Fruit fly (Drosophila melanogaster): ENCODE results near the gene ko.

Gene ko

DNA sequence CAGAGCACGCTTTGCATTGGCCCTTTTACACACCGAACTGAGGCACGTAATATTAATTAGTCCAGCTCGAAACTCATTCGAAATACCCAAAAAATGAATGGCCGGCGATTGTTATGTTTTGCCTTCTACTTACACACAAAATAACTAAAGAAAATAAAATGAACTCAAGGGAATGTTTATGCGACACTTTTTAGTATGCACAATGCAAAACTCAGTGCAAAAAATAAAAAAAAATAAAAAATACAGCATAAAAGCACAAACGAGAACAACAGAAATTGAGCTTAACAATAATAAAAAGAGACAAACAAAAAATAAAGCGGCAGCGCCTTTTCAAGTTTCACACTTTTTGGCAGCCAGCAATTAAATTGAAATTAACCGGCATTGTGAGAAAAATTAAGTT is 33.6 kb downstream of the ko start:
- TF ChIP-seq woc (GFP tag; optimal IDR thresholded peaks at IDR 0.05) (no peak), dl (GFP tag; optimal IDR thresholded peaks at IDR 0.05; ENCODE audit: insufficient read depth in 1 of 2, partially characterized antibody in 2 of 2) (no peak), OdsH (GFP tag; optimal IDR thresholded peaks at IDR 0.05) (no peak), dmrt93B (GFP tag; optimal IDR thresholded peaks at IDR 0.05) (no peak), fru (GFP tag; optimal IDR thresholded peaks at IDR 0.05) (no peak), dsf (GFP tag; optimal IDR thresholded peaks at IDR 0.05; ENCODE audit: borderline replicate concordance) (no peak), Jra (GFP tag; optimal IDR thresholded peaks at IDR 0.05) (no peak), GATAd (GFP tag; optimal IDR thresholded peaks at IDR 0.05) (no peak), Myc (optimal IDR thresholded peaks at IDR 0.05) (no peak), foxo (GFP tag; optimal IDR thresholded peaks at IDR 0.05) (no peak), Vsx2 (GFP tag; optimal IDR thresholded peaks at IDR 0.05; ENCODE audit: partially characterized antibody) (no peak), jim (GFP tag; optimal IDR thresholded peaks at IDR 0.05) (no peak), rgr (GFP tag; optimal IDR thresholded peaks at IDR 0.05) (no peak), brk (GFP tag; optimal IDR thresholded peaks at IDR 0.05) (no peak)

DNA sequence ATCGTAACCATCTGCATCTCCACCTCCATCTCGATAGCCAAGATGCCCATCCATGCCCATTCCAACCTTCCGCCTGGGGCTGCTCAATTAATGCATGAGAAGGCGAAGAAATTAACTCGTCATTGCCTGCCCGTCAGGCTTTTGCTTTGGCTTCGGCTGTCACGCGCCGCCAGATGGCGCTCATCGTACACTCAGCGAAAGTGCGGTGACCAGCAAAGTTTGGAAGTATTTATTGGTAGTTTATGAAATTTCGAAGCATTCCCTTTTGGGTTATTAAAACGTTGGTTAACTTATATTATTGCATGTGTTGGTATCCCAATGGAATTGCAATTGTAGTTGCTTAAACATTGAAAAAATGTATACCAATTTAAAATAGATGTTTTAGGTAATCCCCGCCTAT is 40.7 kb downstream of the ko start:
- TF ChIP-seq Abd-B (GFP tag; optimal IDR thresholded peaks at IDR 0.05): no peak
- TF ChIP-seq Vsx2 (GFP tag; optimal IDR thresholded peaks at IDR 0.05; ENCODE audit: partially characterized antibody): no peak
- TF ChIP-seq Jra (GFP tag; optimal IDR thresholded peaks at IDR 0.05): no peak
- TF ChIP-seq Dfd (GFP tag; optimal IDR thresholded peaks at IDR 0.05): no peak
- no peak for TF ChIP-seq sv (GFP tag; optimal IDR thresholded peaks at IDR 0.05)
- TF ChIP-seq Mio (GFP tag; optimal IDR thresholded peaks at IDR 0.05): no peak
- no peak for TF ChIP-seq fru (GFP tag; optimal IDR thresholded peaks at IDR 0.05)
- TF ChIP-seq h (GFP tag; optimal IDR thresholded peaks at IDR 0.05): no peak
- TF ChIP-seq foxo (GFP tag; optimal IDR thresholded peaks at IDR 0.05): no peak
- no peak for TF ChIP-seq dmrt93B (GFP tag; optimal IDR thresholded peaks at IDR 0.05)
- no peak for TF ChIP-seq Dif (GFP tag; optimal IDR thresholded peaks at IDR 0.05; ENCODE audit: partially characterized antibody)

DNA sequence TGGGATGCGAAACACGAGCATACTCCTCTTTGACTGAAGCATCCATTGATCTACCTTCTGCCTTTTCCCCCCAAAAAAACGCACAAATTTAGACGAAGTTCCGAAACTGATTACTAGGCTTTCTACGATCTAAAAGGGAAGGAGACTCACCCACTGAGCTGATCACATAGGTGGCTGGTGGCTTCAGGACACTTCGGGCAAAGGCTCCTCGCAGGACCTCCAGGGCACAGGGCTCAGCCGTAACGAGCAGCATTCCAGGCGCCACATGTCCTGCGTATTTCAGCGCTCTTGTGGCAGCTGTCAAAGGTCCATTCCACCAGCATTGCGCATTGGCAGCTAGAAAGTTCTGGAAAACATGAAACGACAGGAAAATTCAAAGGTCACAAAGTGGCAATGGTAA is 42.1 kb downstream of the ko start, which contains the start of gene CG33285:
Gene CG33285 (minus strand): TSS at position 101 of the 400 bp plus-strand sequence.
- TF ChIP-seq rgr (GFP tag; optimal IDR thresholded peaks at IDR 0.05) (no peak), Myc (optimal IDR thresholded peaks at IDR 0.05) (no peak), Dif (GFP tag; optimal IDR thresholded peaks at IDR 0.05; ENCODE audit: partially characterized antibody) (no peak), psq (GFP tag; optimal IDR thresholded peaks at IDR 0.05) (no peak)

DNA sequence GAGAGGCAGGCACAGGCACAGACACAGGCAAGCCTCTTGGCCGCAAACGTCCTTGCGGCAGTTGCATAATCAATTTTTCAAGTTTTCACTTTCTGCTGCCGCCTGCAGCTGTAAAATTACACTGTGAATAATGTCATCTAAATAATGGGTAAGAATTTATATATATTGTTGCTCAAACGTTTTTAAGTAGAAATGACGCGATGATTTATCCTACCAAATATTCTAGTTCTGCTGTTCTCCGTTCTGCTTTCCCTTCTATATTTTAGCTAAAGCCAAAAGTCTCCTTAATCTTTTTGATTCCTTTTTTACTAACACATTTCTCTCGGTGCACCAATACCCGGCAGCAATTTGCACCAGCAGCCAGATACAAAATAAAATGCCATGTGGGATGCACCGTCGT is 50.5 kb downstream of the ko start:
- TF ChIP-seq GATAd (GFP tag; optimal IDR thresholded peaks at IDR 0.05): no peak
- peak; percentile 18 for TF ChIP-seq fru (GFP tag; optimal IDR thresholded peaks at IDR 0.05)
- TF ChIP-seq usp (GFP tag; optimal IDR thresholded peaks at IDR 0.05): no peak

DNA sequence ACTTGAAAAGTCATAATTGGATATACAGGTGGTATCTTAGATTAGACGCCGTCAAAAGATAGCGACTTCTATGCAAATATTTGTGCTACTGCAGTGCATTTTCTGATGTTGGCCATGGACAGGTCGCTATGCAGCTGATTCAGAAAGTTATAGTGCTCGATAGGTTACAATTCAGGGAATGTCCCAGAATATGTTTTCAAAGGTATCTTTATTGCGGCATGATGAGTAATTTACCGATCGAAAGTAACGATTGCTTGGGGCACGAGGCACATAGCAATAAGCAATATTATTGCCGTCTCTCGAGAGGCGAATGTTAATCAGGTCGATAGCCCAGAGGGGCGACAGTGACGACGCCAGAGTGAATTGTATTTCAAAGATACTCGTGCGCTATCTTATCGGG is 60.9 kb downstream of the ko start:
- TF ChIP-seq h (GFP tag; optimal IDR thresholded peaks at IDR 0.05): peak; percentile 19
- TF ChIP-seq Hr83 (GFP tag; optimal IDR thresholded peaks at IDR 0.05; ENCODE audit: poor library complexity, severe bottlenecking): no peak
- no peak for TF ChIP-seq Rel (GFP tag; optimal IDR thresholded peaks at IDR 0.05)
- peak; percentile 95 for TF ChIP-seq Rel (tag; optimal IDR thresholded peaks at IDR 0.05)
- TF ChIP-seq fru (GFP tag; optimal IDR thresholded peaks at IDR 0.05): peak; percentile 19

DNA sequence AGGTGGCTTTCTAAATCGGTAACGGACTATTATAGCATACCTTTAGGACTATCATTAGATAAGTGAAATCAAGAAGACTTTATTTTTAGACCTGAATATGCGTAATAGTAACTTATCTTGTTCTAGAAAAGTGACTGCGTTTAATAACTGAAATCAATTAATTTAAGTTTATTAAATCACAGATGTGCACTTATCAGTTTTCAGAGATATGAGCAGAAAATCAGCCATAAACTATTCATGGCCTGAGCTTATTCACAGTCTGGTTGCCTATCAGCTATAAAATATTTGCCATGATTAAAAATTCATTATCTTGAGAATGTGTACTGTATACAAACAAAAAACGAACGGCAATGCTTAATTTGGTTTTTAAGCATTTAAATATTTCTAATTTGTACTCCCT is 61.5 kb downstream of the ko start:
- TF ChIP-seq ey (GFP tag; optimal IDR thresholded peaks at IDR 0.05): no peak
- TF ChIP-seq GATAd (GFP tag; optimal IDR thresholded peaks at IDR 0.05): no peak
- no peak for TF ChIP-seq tai (GFP tag; optimal IDR thresholded peaks at IDR 0.05)
- TF ChIP-seq Dif (GFP tag; optimal IDR thresholded peaks at IDR 0.05; ENCODE audit: partially characterized antibody): no peak
- no peak for TF ChIP-seq lola (GFP tag; optimal IDR thresholded peaks at IDR 0.05)
- no peak for TF ChIP-seq CG32264 (GFP tag; optimal IDR thresholded peaks at IDR 0.05)
- no peak for TF ChIP-seq h (GFP tag; optimal IDR thresholded peaks at IDR 0.05)
- no peak for TF ChIP-seq Hr83 (GFP tag; optimal IDR thresholded peaks at IDR 0.05; ENCODE audit: poor library complexity, severe bottlenecking)
- TF ChIP-seq Rel (GFP tag; optimal IDR thresholded peaks at IDR 0.05): no peak
- no peak for TF ChIP-seq Rel (tag; optimal IDR thresholded peaks at IDR 0.05)
- TF ChIP-seq brk (GFP tag; optimal IDR thresholded peaks at IDR 0.05): no peak
- TF ChIP-seq HLH106 (tag; optimal IDR thresholded peaks at IDR 0.05): no peak
- no peak for TF ChIP-seq pan (optimal IDR thresholded peaks at IDR 0.05)
